Worm (Caenorhabditis elegans): Measurements from ENCODE around the gene mrpl-42.

The mrpl-42 gene

DNA sequence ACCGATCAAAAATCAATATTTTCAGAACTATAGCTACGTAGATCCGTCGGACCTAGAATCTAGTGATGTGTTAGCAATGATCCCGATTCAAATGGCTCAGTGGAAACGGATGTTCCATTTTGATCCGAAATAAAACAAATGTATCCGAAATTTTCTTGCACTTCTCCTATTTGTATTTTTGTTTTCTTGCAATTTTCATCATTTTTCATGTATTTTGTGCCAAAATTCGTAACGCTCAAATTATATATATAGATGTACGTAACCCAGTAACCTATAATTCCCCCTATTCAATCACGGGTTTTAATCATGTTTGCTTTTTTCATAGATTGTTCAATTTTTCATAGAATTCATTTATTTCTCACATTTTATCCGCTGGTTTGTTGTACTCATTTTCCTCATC, 4.7 kb upstream of the mrpl-42 start, which contains the start of gene gldi-10:
gldi-10 (plus strand) TSS at position 301 of the 400 bp plus-strand sequence.
- no peak for TF ChIP-seq nhr-2 (tag; optimal IDR thresholded peaks at IDR 0.05)

DNA sequence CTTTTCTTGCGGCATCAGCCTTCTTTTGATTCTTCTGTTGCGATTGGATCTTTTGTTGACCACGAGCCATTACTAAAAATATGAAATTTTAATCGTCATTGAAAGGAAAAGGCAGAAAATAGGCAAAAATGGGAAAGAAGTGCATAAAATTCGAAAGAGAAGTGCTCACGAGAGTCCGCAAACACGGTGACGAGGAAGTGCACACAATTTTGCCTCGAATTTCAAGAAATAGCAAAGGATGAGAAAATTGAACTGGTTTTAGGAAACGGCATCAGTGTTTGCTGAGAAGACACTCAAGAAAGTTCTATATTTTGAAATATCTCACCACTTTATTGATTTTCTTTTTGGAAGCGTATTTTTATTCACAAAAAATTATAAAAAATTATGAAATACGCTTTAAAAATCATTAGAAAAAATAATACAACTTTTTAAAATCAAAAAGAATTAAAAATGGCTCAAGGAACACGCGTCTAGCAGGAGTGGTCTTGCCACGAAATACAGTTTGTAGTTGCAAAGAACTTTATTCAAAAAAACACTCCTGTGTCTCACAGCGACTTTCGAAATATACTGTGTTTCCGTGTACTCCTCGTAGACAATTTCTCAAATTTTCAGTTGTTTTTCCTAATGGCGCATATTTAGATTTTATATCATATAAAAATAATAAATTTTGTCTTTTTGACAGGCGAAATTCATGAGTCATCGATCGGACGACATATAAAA, 2.1 kb upstream of the mrpl-42 start, which contains the start of the genes znf-706 and cpna-3:
znf-706 (minus strand) TSS at position 72 of the 720 bp plus-strand sequence.
cpna-3 (plus strand) TSS at position 683 of the 720 bp plus-strand sequence.
- peak; percentile 3 for TF ChIP-seq hlh-1 (tag; optimal IDR thresholded peaks at IDR 0.05)
- no peak for TF ChIP-seq lin-32 (GFP tag; optimal IDR thresholded peaks at IDR 0.05)
- peak; percentile 4 for TF ChIP-seq unc-120 (tag; optimal IDR thresholded peaks at IDR 0.05; ENCODE audit: poor library complexity, severe bottlenecking)
- TF ChIP-seq ces-1 (GFP tag; optimal IDR thresholded peaks at IDR 0.05): peak; percentile 7
- TF ChIP-seq mls-2 (tag; optimal IDR thresholded peaks at IDR 0.05): no peak

DNA sequence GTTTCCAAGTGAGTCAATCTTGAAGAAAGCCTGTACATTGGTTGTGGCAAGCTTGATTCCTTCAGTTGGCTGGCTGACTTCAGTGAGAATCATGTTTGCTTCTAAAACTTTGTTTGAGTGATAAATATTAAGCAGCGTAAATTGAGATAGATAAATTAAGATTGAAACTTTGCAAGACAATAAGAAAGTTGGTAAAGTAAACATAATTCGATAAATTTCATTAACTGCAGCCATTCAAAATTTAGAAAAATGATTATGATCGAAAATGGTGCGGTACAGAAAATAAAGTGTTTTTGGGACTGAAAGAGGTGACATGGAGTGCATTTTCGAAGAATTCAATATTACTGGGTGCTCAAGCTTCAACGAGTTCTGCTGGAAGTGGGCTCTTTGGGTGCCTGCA, 1.3 kb upstream of the mrpl-42 start, which contains the start of gene icln-1:
icln-1 (minus strand) TSS at position 101 of the 400 bp plus-strand sequence.
- no peak for TF ChIP-seq snpc-4 (tag; optimal IDR thresholded peaks at IDR 0.05)
- TF ChIP-seq unc-39 (tag; optimal IDR thresholded peaks at IDR 0.05): no peak
- TF ChIP-seq ceh-83 (GFP tag; optimal IDR thresholded peaks at IDR 0.05): no peak
- no peak for TF ChIP-seq sem-2 (GFP tag; optimal IDR thresholded peaks at IDR 0.05)
- TF ChIP-seq tbx-8 (GFP tag; optimal IDR thresholded peaks at IDR 0.05): no peak
- TF ChIP-seq ceh-43 (GFP tag; optimal IDR thresholded peaks at IDR 0.05): no peak
- no peak for TF ChIP-seq lsy-2 (tag; optimal IDR thresholded peaks at IDR 0.05)
- TF ChIP-seq nhr-237 (tag; optimal IDR thresholded peaks at IDR 0.05): no peak
- TF ChIP-seq zip-8 (tag; optimal IDR thresholded peaks at IDR 0.05): no peak
- TF ChIP-seq blmp-1 (tag; optimal IDR thresholded peaks at IDR 0.05): no peak

DNA sequence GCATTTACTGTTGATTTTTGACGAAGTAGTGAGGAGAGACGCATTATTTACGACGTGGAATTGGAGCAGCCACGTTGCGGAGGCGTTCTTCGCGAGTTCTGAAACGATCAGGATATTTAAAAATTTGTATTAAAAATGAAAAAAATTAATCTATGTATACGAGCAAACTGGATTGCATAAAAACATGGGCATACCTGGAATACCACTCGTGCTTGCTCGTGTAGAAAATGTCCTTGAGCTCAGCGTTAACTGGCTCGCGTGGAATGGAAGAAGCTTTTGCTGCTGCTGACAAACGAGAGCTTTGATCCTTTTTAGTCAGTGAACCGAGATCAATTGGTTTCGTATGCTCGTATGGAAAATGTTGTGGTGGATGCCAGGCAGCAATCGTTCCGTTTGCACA, 324 bp downstream of the mrpl-42 start, which contains the start of gene lpl-1:
lpl-1 (minus strand) TSS at position 101 of the 400 bp plus-strand sequence.
- TF ChIP-seq ham-2 (GFP tag; optimal IDR thresholded peaks at IDR 0.05): no peak
- TF ChIP-seq ztf-11 (tag; optimal IDR thresholded peaks at IDR 0.05): no peak
- no peak for TF ChIP-seq zip-8 (tag; optimal IDR thresholded peaks at IDR 0.05)
- no peak for TF ChIP-seq nhr-28 (tag; optimal IDR thresholded peaks at IDR 0.05)
- TF ChIP-seq ceh-83 (GFP tag; optimal IDR thresholded peaks at IDR 0.05): no peak
- TF ChIP-seq ceh-39 (tag; optimal IDR thresholded peaks at IDR 0.05): no peak
- no peak for TF ChIP-seq hlh-1 (tag; optimal IDR thresholded peaks at IDR 0.05)

DNA sequence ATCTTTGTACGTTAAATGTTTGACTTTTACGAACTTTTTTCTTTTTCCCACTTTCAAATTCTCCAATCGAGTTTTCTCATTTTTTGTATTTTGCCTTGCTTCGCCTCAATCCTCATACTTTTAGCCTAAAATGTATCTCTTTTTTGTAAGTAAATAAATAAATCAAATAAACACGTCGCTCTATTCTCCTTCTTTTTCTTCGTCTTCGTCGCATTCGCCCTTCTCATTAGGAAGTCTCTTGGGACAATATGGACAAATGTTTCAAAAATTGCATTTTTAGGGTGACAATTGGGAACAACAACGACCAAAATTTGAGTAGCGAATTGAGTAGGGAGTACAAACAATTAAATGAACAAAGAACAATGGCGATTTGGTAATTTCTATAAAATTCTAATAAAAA, 2.2 kb downstream of the mrpl-42 start:
- TF ChIP-seq cnd-1 (tag; optimal IDR thresholded peaks at IDR 0.05) (no peak), blmp-1 (tag; optimal IDR thresholded peaks at IDR 0.05) (no peak), ces-1 (GFP tag; optimal IDR thresholded peaks at IDR 0.05) (peak; percentile 95), lsy-2 (tag; optimal IDR thresholded peaks at IDR 0.05) (no peak), mep-1 (tag; optimal IDR thresholded peaks at IDR 0.05) (no peak), ceh-83 (GFP tag; optimal IDR thresholded peaks at IDR 0.05) (no peak)

DNA sequence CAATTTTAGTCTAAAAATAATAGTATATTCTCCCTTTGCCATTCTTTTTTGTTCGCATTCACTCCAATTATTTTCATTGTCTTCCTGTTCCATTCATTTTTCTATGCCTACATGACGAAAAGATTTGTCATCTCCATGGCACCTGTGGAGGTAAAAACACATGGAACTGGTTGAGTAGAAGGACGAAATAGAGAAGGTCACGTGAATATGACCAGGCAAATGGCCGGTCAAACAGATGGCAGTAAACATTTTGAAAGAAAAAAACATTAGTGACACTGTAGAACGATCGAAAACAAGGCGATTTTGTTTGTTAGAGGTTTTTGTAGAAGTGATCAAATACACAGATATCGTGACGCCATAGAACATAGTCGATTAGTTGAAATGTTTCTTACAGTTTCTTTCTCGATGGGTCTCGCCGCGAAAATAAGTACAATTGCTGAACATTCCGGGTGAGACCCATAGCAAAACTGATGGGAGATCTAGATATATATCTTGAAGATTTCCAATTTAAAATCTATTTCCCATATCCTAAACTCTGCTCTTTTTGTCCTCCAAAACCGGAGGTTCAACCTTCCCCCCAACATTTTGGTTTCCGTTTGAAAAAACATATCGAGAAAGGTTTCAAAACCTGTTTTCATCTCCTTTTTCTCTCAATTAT, 3.6 kb downstream of the mrpl-42 start:
- TF ChIP-seq drap-1 (GFP tag; optimal IDR thresholded peaks at IDR 0.05) (no peak), ceh-39 (tag; optimal IDR thresholded peaks at IDR 0.05) (no peak), unc-120 (tag; optimal IDR thresholded peaks at IDR 0.05; ENCODE audit: poor library complexity, severe bottlenecking) (no peak), hlh-1 (tag; optimal IDR thresholded peaks at IDR 0.05) (no peak), sptf-1 (tag; optimal IDR thresholded peaks at IDR 0.05) (no peak), blmp-1 (tag; optimal IDR thresholded peaks at IDR 0.05) (no peak), mep-1 (tag; optimal IDR thresholded peaks at IDR 0.05) (no peak), nhr-76 (tag; optimal IDR thresholded peaks at IDR 0.05) (no peak), elt-1 (tag; optimal IDR thresholded peaks at IDR 0.05; ENCODE audit: borderline replicate concordance, insufficient read depth) (no peak), mab-5 (tag; optimal IDR thresholded peaks at IDR 0.05) (no peak), lin-13 (tag; optimal IDR thresholded peaks at IDR 0.05) (no peak), nhr-2 (tag; optimal IDR thresholded peaks at IDR 0.05) (no peak), sem-2 (GFP tag; optimal IDR thresholded peaks at IDR 0.05) (no peak), nhr-28 (tag; optimal IDR thresholded peaks at IDR 0.05) (no peak), pha-4 (tag; optimal IDR thresholded peaks at IDR 0.05) (no peak), bed-3 (GFP tag; optimal IDR thresholded peaks at IDR 0.05) (no peak)

Measured in whole organism, mixed stage, embryonic.